Fruit fly (Drosophila melanogaster) S2 (cell line): ENCODE results near the gene CG33181.

Experiments
- CG8478 ChIP-seq: fragments of >200 bp; optimal IDR thresholded peaks from 2 replicates; lab custom pipeline; 2018
- CTCF ChIP-seq, 2 experiments: fragments of >200 bp; optimal IDR thresholded peaks; 2 replicates each; lab custom pipeline; 2018

DNA sequence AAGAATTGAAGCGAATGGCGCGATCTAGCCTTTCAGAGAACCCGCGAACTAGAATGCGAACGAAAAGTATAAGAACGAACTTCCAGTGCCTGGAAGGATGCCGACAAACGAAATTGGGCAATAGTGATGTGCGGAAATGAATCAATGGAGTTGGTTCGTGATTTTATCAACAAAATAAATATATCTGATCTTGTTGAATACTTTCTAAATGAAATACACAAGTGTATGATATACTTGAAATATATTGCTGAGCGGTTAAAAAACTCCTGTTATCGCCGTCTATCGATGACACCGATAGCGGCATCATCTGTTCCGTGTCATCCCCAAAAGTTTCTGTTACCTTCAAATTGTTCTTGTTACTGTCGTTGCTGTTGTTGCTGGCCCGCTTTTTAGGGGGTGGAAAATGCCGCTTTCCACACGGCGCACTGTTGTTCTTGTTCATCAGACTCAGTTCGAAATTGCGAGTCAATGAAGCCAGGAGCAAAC is 380 bp downstream of the CG33181 start, which contains the start of gene otu:
- TF ChIP-seq CTCF (optimal IDR thresholded peaks at IDR 0.05; lab: Kevin White, UChicago) = no peak
- TF ChIP-seq CG8478 (lab: Kevin White, UChicago) = no peak
